Worm (Caenorhabditis elegans) whole organism, L4 larva: ENCODE data around the gene srbc-39.
A peak's percentile ranks its signal among the peaks of the same experiment; 100 is the strongest.

Source experiments
- D1046.2 ChIP-seq: fragments of 200-800 bp; sonication (Bioruptor generic); IDR thresholded peaks from 2 replicates; pipeline ENCODE4 v1.3.6; 2022; ENCODE audit warnings: missing genetic modification characterization, missing compliant biosample characterization
- Y48G9A.11 ChIP-seq: fragments of 200-800 bp; sonication (Bioruptor generic); IDR thresholded peaks from 2 replicates; pipeline ENCODE4 v1.3.6; 2022; ENCODE audit warnings: missing genetic modification reagents, missing genetic modification characterization, missing compliant biosample characterization
- Y5F2A.4 ChIP-seq: fragments of 200-800 bp; sonication (Bioruptor generic); optimal IDR thresholded peaks from 2 replicates; lab custom pipeline; 2018; ENCODE audit warnings: mild to moderate bottlenecking, missing genetic modification characterization, missing compliant biosample characterization
- aha-1 ChIP-seq: fragments of 150-350 bp; peaks from one replicate; lab custom pipeline; 2014; ENCODE audit warnings: missing biosample characterization, missing genetic modification characterization
- ceh-28 ChIP-seq: fragments of 150-350 bp; optimal IDR thresholded peaks from 2 replicates; lab custom pipeline; 2014; ENCODE audit warnings: missing biosample characterization, missing genetic modification reagents, missing genetic modification characterization
- ceh-32 ChIP-seq: sonication (generic microtip); optimal IDR thresholded peaks from 2 replicates; lab custom pipeline; 2016; ENCODE audit warnings: mild to moderate bottlenecking, missing genetic modification characterization, missing compliant biosample characterization; ENCODE audit not compliant: poor library complexity
- cey-2 ChIP-seq: sonication (generic microtip); optimal IDR thresholded peaks from 3 replicates; lab custom pipeline; 2017; ENCODE audit warnings: missing genetic modification characterization, mild to moderate bottlenecking, missing compliant biosample characterization, antibody characterized with exemption, borderline replicate concordance; ENCODE audit not compliant: insufficient read depth
- ctbp-1 ChIP-seq: fragments of 200-800 bp; sonication (Bioruptor generic); IDR thresholded peaks from 2 replicates; pipeline ENCODE4 v1.3.6; 2022; ENCODE audit warnings: missing genetic modification reagents, missing genetic modification characterization, missing compliant biosample characterization
- daf-19 ChIP-seq: fragments of 200-800 bp; sonication (Bioruptor generic); conservative IDR thresholded peaks from 2 replicates; pipeline ENCODE4 v1.3.6; 2022; ENCODE audit warnings: missing genetic modification characterization, missing compliant biosample characterization
- dmd-6 ChIP-seq: fragments of 200-800 bp; sonication (Bioruptor generic); IDR thresholded peaks from 2 replicates; pipeline ENCODE4 v1.3.6; 2022; ENCODE audit warnings: missing genetic modification reagents, missing genetic modification characterization, missing compliant biosample characterization
- dmd-8 ChIP-seq: fragments of 200-800 bp; sonication (Bioruptor generic); IDR thresholded peaks from 2 replicates; pipeline ENCODE4 v1.3.6; 2022; ENCODE audit warnings: missing genetic modification characterization, missing compliant biosample characterization
- dmd-9 ChIP-seq: fragments of 200-800 bp; sonication (Bioruptor generic); IDR thresholded peaks from 2 replicates; pipeline ENCODE4 v1.3.6; 2022; ENCODE audit warnings: missing genetic modification reagents, missing genetic modification characterization, missing compliant biosample characterization
- dpl-1 ChIP-seq: fragments of 150-350 bp; optimal IDR thresholded peaks from 2 replicates; lab custom pipeline; 2014; ENCODE audit warnings: missing biosample characterization, missing genetic modification reagents, missing genetic modification characterization
- duxl-1 ChIP-seq: sonication (generic microtip); optimal IDR thresholded peaks from 2 replicates; lab custom pipeline; 2016; ENCODE audit warnings: mild to moderate bottlenecking, missing genetic modification characterization, moderate library complexity, missing compliant biosample characterization; ENCODE audit not compliant: poor library complexity
- egl-27 ChIP-seq: sonication (generic microtip); optimal IDR thresholded peaks from 3 replicates; lab custom pipeline; 2017; ENCODE audit warnings: missing biosample characterization, missing genetic modification reagents, missing genetic modification characterization
- hlh-30 ChIP-seq: sonication (generic microtip); optimal IDR thresholded peaks from 2 replicates; lab custom pipeline; 2017; ENCODE audit warnings: antibody characterized with exemption, mild to moderate bottlenecking, missing genetic modification characterization, missing compliant biosample characterization; ENCODE audit not compliant: insufficient read depth
- hmg-1.1 ChIP-seq: fragments of 200-800 bp; sonication (Bioruptor generic); IDR thresholded peaks from 2 replicates; pipeline ENCODE4 v1.3.6; 2022; ENCODE audit warnings: missing genetic modification reagents, missing genetic modification characterization, missing compliant biosample characterization
- lin-13 ChIP-seq: fragments of 150-350 bp; optimal IDR thresholded peaks from 2 replicates; lab custom pipeline; 2014; ENCODE audit warnings: missing biosample characterization, missing genetic modification reagents, missing genetic modification characterization
- lin-39 ChIP-seq: fragments of 150-350 bp; optimal IDR thresholded peaks from 2 replicates; lab custom pipeline; 2014; ENCODE audit warnings: missing biosample characterization, missing genetic modification reagents, missing genetic modification characterization
- lir-3 ChIP-seq: sonication (generic microtip); optimal IDR thresholded peaks from 2 replicates; lab custom pipeline; 2016; ENCODE audit warnings: mild to moderate bottlenecking, missing genetic modification characterization, missing compliant biosample characterization
- mdl-1 ChIP-seq, 2 experiments: fragments of 150-350 bp in 1 of 2; sonication (generic microtip) in 1 of 2; optimal IDR thresholded peaks; 2 replicates each; lab custom pipeline; 2014 to 2017; ENCODE audit warnings: missing biosample characterization in 2 of 2, missing genetic modification characterization in 2 of 2
- mep-1 ChIP-seq: fragments of 150-350 bp; sonication (generic microtip); optimal IDR thresholded peaks from 3 replicates; lab custom pipeline; 2014; ENCODE audit warnings: missing biosample characterization, missing genetic modification characterization
- mes-2 ChIP-seq: sonication (generic microtip); optimal IDR thresholded peaks from 2 replicates; lab custom pipeline; 2016; ENCODE audit warnings: missing genotype, mild to moderate bottlenecking, missing genetic modification characterization, missing compliant biosample characterization; ENCODE audit not compliant: poor library complexity, severe bottlenecking
- mxl-2 ChIP-seq: fragments of 200-800 bp; sonication (Bioruptor generic); conservative IDR thresholded peaks from 2 replicates; pipeline ENCODE4 v1.3.6; 2022; ENCODE audit warnings: missing genetic modification reagents, missing genetic modification characterization, missing compliant biosample characterization
- mxl-3 ChIP-seq: fragments of 200-800 bp; sonication (Bioruptor generic); optimal IDR thresholded peaks from 2 replicates; lab custom pipeline; 2018; ENCODE audit warnings: mild to moderate bottlenecking, missing genetic modification characterization, missing compliant biosample characterization
- nhr-237 ChIP-seq: sonication (generic microtip); optimal IDR thresholded peaks from 2 replicates; lab custom pipeline; 2017; ENCODE audit warnings: missing biosample characterization, missing genetic modification characterization
- nhr-28 ChIP-seq: fragments of 150-350 bp; optimal IDR thresholded peaks from 2 replicates; lab custom pipeline; 2014; ENCODE audit warnings: missing biosample characterization, missing genetic modification characterization
- nhr-77 ChIP-seq: fragments of 150-350 bp; optimal IDR thresholded peaks from 2 replicates; lab custom pipeline; 2014; ENCODE audit warnings: missing biosample characterization, missing genetic modification characterization
- rbr-2 ChIP-seq: sonication (generic microtip); optimal IDR thresholded peaks from 2 replicates; lab custom pipeline; 2016; ENCODE audit warnings: missing genotype, missing genetic modification characterization, missing compliant biosample characterization
- skn-1 ChIP-seq: fragments of 150-350 bp; optimal IDR thresholded peaks from 2 replicates; lab custom pipeline; 2014; ENCODE audit warnings: missing biosample characterization, missing genetic modification characterization
- spr-3 ChIP-seq: fragments of 200-800 bp; sonication (Bioruptor generic); optimal IDR thresholded peaks from 2 replicates; lab custom pipeline; 2018; ENCODE audit warnings: mild to moderate bottlenecking, missing genetic modification characterization, missing compliant biosample characterization
- unc-130 ChIP-seq: sonication (generic microtip); optimal IDR thresholded peaks from 2 replicates; lab custom pipeline; 2016; ENCODE audit warnings: missing genetic modification reagents, missing genetic modification characterization, missing compliant biosample characterization
- unc-39 ChIP-seq: sonication (generic microtip); optimal IDR thresholded peaks from 2 replicates; lab custom pipeline; 2017; ENCODE audit warnings: missing biosample characterization, missing genetic modification characterization
- vab-7 ChIP-seq: fragments of 200-800 bp; sonication (Bioruptor generic); IDR thresholded peaks from 2 replicates; pipeline ENCODE4 v1.3.6; 2022; ENCODE audit warnings: missing genetic modification reagents, missing genetic modification characterization, missing compliant biosample characterization
- zag-1 ChIP-seq: fragments of 150-350 bp; optimal IDR thresholded peaks from 2 replicates; lab custom pipeline; 2014; ENCODE audit warnings: missing biosample characterization, missing genetic modification characterization
- ztf-11 ChIP-seq: fragments of 150-350 bp; optimal IDR thresholded peaks from 2 replicates; lab custom pipeline; 2014; ENCODE audit warnings: missing biosample characterization, missing genetic modification characterization
- ztf-7 ChIP-seq: fragments of 150-350 bp; optimal IDR thresholded peaks from 2 replicates; lab custom pipeline; 2014; ENCODE audit warnings: missing biosample characterization, missing genetic modification characterization

The srbc-39 gene

DNA sequence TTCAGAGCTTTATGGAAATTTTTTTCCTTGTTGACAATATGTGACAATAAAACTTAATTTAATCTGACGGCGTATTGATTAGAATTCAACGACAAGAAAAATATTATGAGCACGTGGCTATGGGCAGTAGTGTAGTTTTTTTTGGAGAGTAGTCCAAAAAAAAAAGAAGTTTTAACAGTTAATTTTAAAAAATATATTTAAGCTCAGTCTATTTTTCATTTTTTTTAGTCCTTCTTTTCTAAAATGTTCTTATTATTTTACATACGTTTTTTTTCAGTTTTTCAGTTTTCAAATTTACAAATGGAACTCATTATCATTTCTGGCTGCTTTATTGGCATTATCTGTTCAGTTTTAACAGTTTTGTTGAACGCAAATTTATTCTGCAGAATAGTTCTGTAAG, at the start of gene srbc-39:
Gene srbc-39 (plus strand): TSS at position 301 of the 400 bp plus-strand sequence.
- TF ChIP-seq nhr-77 (tag; lab: Kevin White, UChicago) (no peak), D1046.2 (GFP tag; lab: Robert Waterston, UW) (no peak)

DNA sequence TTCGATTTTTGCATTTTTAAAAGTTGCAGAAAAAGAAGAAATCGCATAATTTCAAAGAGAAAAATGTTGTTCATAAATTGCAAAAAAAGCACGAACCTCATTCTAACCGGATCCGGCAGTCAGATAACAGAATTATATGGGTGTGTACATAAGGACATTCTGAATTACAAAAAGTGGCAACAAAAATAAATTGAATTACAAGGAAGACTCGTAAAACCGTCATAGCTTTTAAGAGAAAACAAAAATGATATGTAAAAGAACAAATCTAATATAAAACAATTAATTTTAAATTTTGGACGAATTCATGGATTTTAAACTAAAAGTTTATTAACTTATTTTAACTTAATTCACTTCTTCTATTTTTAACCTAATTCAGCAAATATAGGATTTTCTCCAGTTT, 48.7 kb upstream of the srbc-39 start, which contains the start of gene F31F4.17:
Gene F31F4.17 (minus strand): TSS at position 101 of the 400 bp plus-strand sequence.
- no peak for TF ChIP-seq mes-2 (tag; lab: Kevin White, UChicago)
- TF ChIP-seq cey-2 (tag; lab: Kevin White, UChicago) = no peak
- no peak for TF ChIP-seq lin-13 (GFP tag; lab: Kevin White, UChicago)
- TF ChIP-seq ztf-11 (tag; lab: Kevin White, UChicago) = no peak
- TF ChIP-seq mxl-2 (GFP tag; lab: Robert Waterston, UW) = no peak
- TF ChIP-seq Y5F2A.4 (GFP tag; lab: Kevin White, UChicago) = no peak
- TF ChIP-seq egl-27 (tag; lab: Kevin White, UChicago) = no peak
- TF ChIP-seq, all 104 proteins: peak for 0

DNA sequence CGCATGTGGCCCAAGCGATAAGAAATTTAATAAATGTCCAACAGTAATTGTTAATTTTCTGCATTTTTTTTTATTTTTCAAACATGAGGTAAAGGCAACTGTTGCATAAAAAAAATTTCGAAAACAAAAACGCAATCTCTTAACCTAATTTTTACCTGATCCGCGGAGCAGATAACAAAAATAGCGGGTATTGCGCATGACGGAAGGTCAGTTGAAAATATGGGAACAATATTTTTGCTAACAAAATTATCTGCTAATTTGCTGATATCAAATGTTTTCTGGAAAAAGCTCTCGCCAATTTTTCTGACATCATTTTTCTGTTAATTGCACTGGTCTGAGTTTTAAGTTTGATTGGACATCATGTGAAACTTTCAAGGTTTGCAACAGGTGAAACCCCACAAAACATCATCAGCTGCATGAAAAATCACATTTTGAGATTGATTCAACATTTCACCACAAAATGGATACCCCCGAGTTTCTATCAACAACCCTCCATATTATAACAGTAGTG, 44.5 kb upstream of the srbc-39 start, which contains the start of the genes F31F4.11 and srh-266:
Gene F31F4.11 (minus strand): TSS at position 101 of the 511 bp plus-strand sequence.
Gene srh-266 (plus strand): TSS at position 461 of the 511 bp plus-strand sequence.
- TF ChIP-seq mep-1 (tag; lab: Kevin White, UChicago) = no peak
- no peak for TF ChIP-seq daf-19
- no peak for TF ChIP-seq rbr-2 (tag; lab: Kevin White, UChicago)
- TF ChIP-seq unc-130 (GFP tag; lab: Kevin White, UChicago) = no peak
- no peak for TF ChIP-seq dpl-1 (GFP tag; lab: Kevin White, UChicago)
- no peak for TF ChIP-seq ctbp-1 (GFP tag; lab: Robert Waterston, UW)
- TF ChIP-seq ztf-7 (tag; lab: Kevin White, UChicago) = no peak
- no peak for TF ChIP-seq mxl-2 (GFP tag; lab: Robert Waterston, UW)
- no peak for TF ChIP-seq ceh-28 (tag; lab: Kevin White, UChicago)
- no peak for TF ChIP-seq unc-39 (tag; lab: Kevin White, UChicago)
- TF ChIP-seq dmd-8 (GFP tag; lab: Robert Waterston, UW) = no peak
- TF ChIP-seq vab-7 (GFP tag; lab: Robert Waterston, UW) = no peak
- no peak for TF ChIP-seq spr-3
- TF ChIP-seq nhr-237 = no peak
- TF ChIP-seq lir-3 = no peak
- no peak for TF ChIP-seq Y48G9A.11
- TF ChIP-seq zag-1 (tag; lab: Kevin White, UChicago) = no peak
- TF ChIP-seq ceh-32 (tag; lab: Kevin White, UChicago) = no peak
- TF ChIP-seq skn-1 (tag; lab: Kevin White, UChicago) = no peak

DNA sequence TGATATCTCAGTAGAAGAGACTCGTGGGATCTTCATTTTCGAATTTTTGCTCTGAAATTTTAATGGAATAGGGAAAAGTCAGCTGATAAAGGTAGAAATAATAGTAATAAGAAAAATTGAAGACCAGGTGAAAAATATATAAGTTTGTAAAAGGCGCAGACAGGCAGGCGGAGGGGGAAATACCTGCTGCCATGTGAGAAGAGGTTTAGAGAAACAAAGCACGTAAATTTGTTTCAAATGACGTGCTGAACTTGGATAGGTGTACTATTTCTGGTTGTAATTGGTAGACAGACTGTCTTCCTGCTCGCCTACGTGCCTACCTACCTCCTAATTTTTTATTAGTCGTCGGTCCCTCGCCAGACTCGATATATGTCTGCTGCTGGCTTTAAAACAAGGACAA, 41.4 kb upstream of the srbc-39 start, which contains the start of gene nhr-180:
Gene nhr-180 (minus strand): TSS at position 52 of the 400 bp plus-strand sequence.
- TF ChIP-seq mxl-3 (GFP tag; lab: Kevin White, UChicago) = peak; percentile 33
- peak; percentile 37 to 74 for TF ChIP-seq mdl-1 (tag; optimal IDR thresholded peaks at IDR 0.05; lab: Kevin White, UChicago)
- TF ChIP-seq lin-39 (tag; lab: Kevin White, UChicago) = no peak
- TF ChIP-seq dmd-6 = peak; percentile 61; the same call in 1 of the 2 replicates
- TF ChIP-seq aha-1 (tag; lab: Kevin White, UChicago) = peak; percentile 13
- TF ChIP-seq nhr-28 (tag; lab: Kevin White, UChicago) = peak; percentile 39
- peak; percentile 58 for TF ChIP-seq duxl-1 (tag; lab: Kevin White, UChicago)
- 0 out of 2 replicates have a peak, but pooled peaks have one; percentile 12 for TF ChIP-seq hmg-1.1 (GFP tag; lab: Robert Waterston, UW)
- no peak for TF ChIP-seq dmd-9 (GFP tag; lab: Robert Waterston, UW)
- peak; percentile 69 for TF ChIP-seq hlh-30 (tag; lab: Kevin White, UChicago)
- TF ChIP-seq nhr-77 (tag; lab: Kevin White, UChicago) = peak; percentile 6
